Worm (Caenorhabditis elegans): ENCODE results near the gene ZK1248.15.

- no peak for TF ChIP-seq elt-1 (tag; optimal IDR thresholded peaks at IDR 0.05)
- no peak for TF ChIP-seq skn-1 (tag; optimal IDR thresholded peaks at IDR 0.05)
- no peak for TF ChIP-seq nhr-76 (tag; optimal IDR thresholded peaks at IDR 0.05)
- TF ChIP-seq zag-1 (tag; optimal IDR thresholded peaks at IDR 0.05): no peak
- no peak for TF ChIP-seq unc-62 (GFP tag; optimal IDR thresholded peaks at IDR 0.05)
- no peak for TF ChIP-seq ztf-4 (tag; optimal IDR thresholded peaks at IDR 0.05)
- no peak for TF ChIP-seq nhr-237 (tag; optimal IDR thresholded peaks at IDR 0.05)
- no peak for TF ChIP-seq fos-1 (tag; optimal IDR thresholded peaks at IDR 0.05)
- TF ChIP-seq snpc-4 (tag; optimal IDR thresholded peaks at IDR 0.05): no peak
- no peak for TF ChIP-seq ama-1 (optimal IDR thresholded peaks at IDR 0.05)
- TF ChIP-seq fkh-2 (tag; optimal IDR thresholded peaks at IDR 0.05): no peak
- no peak for TF ChIP-seq nfya-1 (tag; optimal IDR thresholded peaks at IDR 0.05; ENCODE audit: insufficient read depth)
- TF ChIP-seq ZK546.5 (tag; optimal IDR thresholded peaks at IDR 0.05): no peak
- TF ChIP-seq ztf-11 (tag; optimal IDR thresholded peaks at IDR 0.05): no peak
Observed at ce11 chrII:5846181-5846580, 7.8 kb upstream of the ZK1248.15 start.
